Comparison of ENCODE assay signal across 8 worm cellular contexts in the genomic region with DNA sequence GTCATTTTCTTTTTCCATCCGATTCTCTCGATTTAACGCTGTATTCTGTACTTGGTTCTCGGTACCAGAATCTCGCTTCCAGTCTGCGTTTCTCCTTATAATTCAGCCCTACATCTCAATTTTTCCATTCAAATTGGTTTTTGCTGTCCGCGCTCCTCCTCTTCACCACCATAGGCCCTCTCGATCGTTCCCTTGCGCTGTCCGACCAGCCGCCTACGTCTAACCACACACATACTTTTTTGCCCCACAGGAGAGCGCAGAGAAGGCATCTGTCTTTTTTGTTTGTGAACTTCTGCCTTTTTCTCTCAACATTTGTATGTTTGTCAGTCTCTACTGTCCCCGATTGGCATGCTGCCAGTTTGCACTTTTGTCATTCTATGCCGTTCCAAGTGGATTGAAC.
TF ChIP-seq lines count a peak whose summit lies in the region.

A gene (plus strand): TSS at position 310 of the 400 bp plus-strand sequence.

TF ChIP-seq in whole organism, L1 larva, 84 proteins besides CTCF, POLR2A, EP300 and RAD21 (continues in another document):
- TF ChIP-seq rnt-1 (tag; optimal IDR thresholded peaks at IDR 0.05; lab: Kevin White, UChicago) = no peak
- peak; percentile 20 for TF ChIP-seq tbx-2 (tag; optimal IDR thresholded peaks at IDR 0.05; lab: Kevin White, UChicago)
- TF ChIP-seq unc-98 (GFP tag; IDR thresholded peaks at IDR 0.05; lab: Robert Waterston, UW) = no peak
- peak; percentile 22 for TF ChIP-seq swsn-7 (tag; optimal IDR thresholded peaks at IDR 0.05; lab: Kevin White, UChicago)
- TF ChIP-seq mep-1 (tag; optimal IDR thresholded peaks at IDR 0.05; lab: Kevin White, UChicago) = peak; percentile 24
- TF ChIP-seq nhr-77 (tag; optimal IDR thresholded peaks at IDR 0.05; lab: Kevin White, UChicago) = peak; percentile 59
- peak in 1 of 2 experiments; percentile 47 for TF ChIP-seq lin-35 (GFP tag; optimal IDR thresholded peaks at IDR 0.05; lab: Kevin White, UChicago)
- TF ChIP-seq blmp-1 (tag; optimal IDR thresholded peaks at IDR 0.05; lab: Kevin White, UChicago) = peak; percentile 63
- TF ChIP-seq dpl-1 (GFP tag; optimal IDR thresholded peaks at IDR 0.05; lab: Kevin White, UChicago) = peak in 2 of 3 experiments; percentile 19
- TF ChIP-seq nhr-20 (tag; optimal IDR thresholded peaks at IDR 0.05; lab: Kevin White, UChicago) = peak; percentile 56

TF ChIP-seq in whole organism, L2 larva, 48 proteins besides CTCF, POLR2A, EP300 and RAD21 (continues in another document):
- TF ChIP-seq elt-1 (tag; optimal IDR thresholded peaks at IDR 0.05; lab: Kevin White, UChicago) (no peak), gmeb-1 (tag; optimal IDR thresholded peaks at IDR 0.05; lab: Kevin White, UChicago) (no peak), Y55F3AM.14 (GFP tag; optimal IDR thresholded peaks at IDR 0.05; lab: Kevin White, UChicago) (no peak), ztf-1 (GFP tag; conservative IDR thresholded peaks at IDR 0.05; lab: Robert Waterston, UW) (no peak), blmp-1 (tag; optimal IDR thresholded peaks at IDR 0.05; lab: Kevin White, UChicago; ENCODE audit: insufficient read depth) (peak; percentile 53), nhr-6 (tag; optimal IDR thresholded peaks at IDR 0.05; lab: Kevin White, UChicago) (no peak), C34F6.9 (tag; optimal IDR thresholded peaks at IDR 0.05; lab: Kevin White, UChicago) (peak; percentile 46), ztf-11 (tag; optimal IDR thresholded peaks at IDR 0.05; lab: Kevin White, UChicago) (no peak), snpc-4 (tag; optimal IDR thresholded peaks at IDR 0.05; lab: Kevin White, UChicago) (no peak), mab-5 (tag; optimal IDR thresholded peaks at IDR 0.05; lab: Kevin White, UChicago) (no peak)

TF ChIP-seq in whole organism, L3 larva, 47 proteins besides CTCF, POLR2A, EP300 and RAD21 (continues in another document):
- TF ChIP-seq nhr-43 (tag; optimal IDR thresholded peaks at IDR 0.05; lab: Kevin White, UChicago; ENCODE audit: poor library complexity, severe bottlenecking) (peak; percentile 28), pha-4 (tag; optimal IDR thresholded peaks at IDR 0.05; lab: Kevin White, UChicago) (peak; percentile 77), unc-39 (tag; optimal IDR thresholded peaks at IDR 0.05; lab: Kevin White, UChicago) (no peak), nhr-25 (tag; optimal IDR thresholded peaks at IDR 0.05; lab: Kevin White, UChicago) (peak; percentile 30), nfya-1 (tag; optimal IDR thresholded peaks at IDR 0.05; lab: Kevin White, UChicago; ENCODE audit: insufficient read depth) (peak; percentile 61), zag-1 (tag; optimal IDR thresholded peaks at IDR 0.05; lab: Kevin White, UChicago) (no peak), ceh-28 (tag; optimal IDR thresholded peaks at IDR 0.05; lab: Kevin White, UChicago) (peak; percentile 26), snpc-4 (tag; optimal IDR thresholded peaks at IDR 0.05; lab: Kevin White, UChicago) (peak; percentile 17), nhr-76 (tag; optimal IDR thresholded peaks at IDR 0.05; lab: Kevin White, UChicago) (no peak), hmg-11 (tag; optimal IDR thresholded peaks at IDR 0.05; lab: Kevin White, UChicago) (peak; percentile 45), nhr-12 (tag; optimal IDR thresholded peaks at IDR 0.05; lab: Kevin White, UChicago) (no peak)

TF ChIP-seq in whole organism, L4 larva, 104 proteins besides CTCF, POLR2A, EP300 and RAD21 (continues in another document):
- no peak for TF ChIP-seq ztf-11 (tag; optimal IDR thresholded peaks at IDR 0.05; lab: Kevin White, UChicago)
- no peak for TF ChIP-seq madf-9 (GFP tag; conservative IDR thresholded peaks at IDR 0.05; lab: Robert Waterston, UW)
- TF ChIP-seq Y48G9A.11 (GFP tag; IDR thresholded peaks at IDR 0.05; lab: Robert Waterston, UW) = no peak
- TF ChIP-seq dve-1 (tag; optimal IDR thresholded peaks at IDR 0.05; lab: Kevin White, UChicago; ENCODE audit: insufficient read depth) = peak; percentile 14
- no peak for TF ChIP-seq nhr-48 (tag; optimal IDR thresholded peaks at IDR 0.05; lab: Kevin White, UChicago)
- TF ChIP-seq lim-7 (GFP tag; IDR thresholded peaks at IDR 0.05; lab: Robert Waterston, UW) = no peak
- no peak for TF ChIP-seq Y105C5A.15 (GFP tag; IDR thresholded peaks at IDR 0.05; lab: Robert Waterston, UW)
- no peak for TF ChIP-seq gei-8 (GFP tag; optimal IDR thresholded peaks at IDR 0.05; lab: Kevin White, UChicago)
- TF ChIP-seq nhr-28 (tag; optimal IDR thresholded peaks at IDR 0.05; lab: Kevin White, UChicago) = peak; percentile 66
- peak; percentile 53 for TF ChIP-seq mes-2 (tag; optimal IDR thresholded peaks at IDR 0.05; lab: Kevin White, UChicago; ENCODE audit: poor library complexity, severe bottlenecking)
- TF ChIP-seq dpl-1 (GFP tag; optimal IDR thresholded peaks at IDR 0.05; lab: Kevin White, UChicago) = peak; percentile 9

TF ChIP-seq in whole organism, early embryonic, 17 proteins besides CTCF, POLR2A, EP300 and RAD21:
- peak; percentile 12 for TF ChIP-seq hmg-4 (GFP tag; optimal IDR thresholded peaks at IDR 0.05; lab: Kevin White, UChicago)
- peak; percentile 40 for TF ChIP-seq aly-1 (tag; optimal IDR thresholded peaks at IDR 0.05; lab: Kevin White, UChicago)
- TF ChIP-seq tra-4 (tag; optimal IDR thresholded peaks at IDR 0.05; lab: Kevin White, UChicago) = no peak

TF ChIP-seq in whole organism, late embryonic, 69 proteins besides CTCF, POLR2A, EP300 and RAD21:
- peak; percentile 14 for TF ChIP-seq pros-1 (tag; optimal IDR thresholded peaks at IDR 0.05; lab: Kevin White, UChicago)
- TF ChIP-seq tbx-2 (tag; optimal IDR thresholded peaks at IDR 0.05; lab: Kevin White, UChicago) = peak; percentile 8
- TF ChIP-seq sdc-2 (tag; optimal IDR thresholded peaks at IDR 0.05; lab: Kevin White, UChicago) = peak; percentile 38
- peak; percentile 4 for TF ChIP-seq ceh-18 (tag; optimal IDR thresholded peaks at IDR 0.05; lab: Kevin White, UChicago)
- TF ChIP-seq ceh-31 (tag; optimal IDR thresholded peaks at IDR 0.05; lab: Kevin White, UChicago) = peak; percentile 37
- TF ChIP-seq hlh-6 (tag; optimal IDR thresholded peaks at IDR 0.05; lab: Kevin White, UChicago) = peak; percentile 53
- TF ChIP-seq ahr-1 (tag; optimal IDR thresholded peaks at IDR 0.05; lab: Kevin White, UChicago) = no peak
- no peak for TF ChIP-seq ceh-22 (tag; optimal IDR thresholded peaks at IDR 0.05; lab: Kevin White, UChicago)
- no peak for TF ChIP-seq lin-11 (tag; optimal IDR thresholded peaks at IDR 0.05; lab: Kevin White, UChicago)
- TF ChIP-seq C08G9.2 (tag; optimal IDR thresholded peaks at IDR 0.05; lab: Kevin White, UChicago) = peak; percentile 17
- no peak for TF ChIP-seq pat-9 (tag; optimal IDR thresholded peaks at IDR 0.05; lab: Kevin White, UChicago)
TF ChIP-seq in whole organism, late embryonic: peak in this region for 7.

TF ChIP-seq in whole organism, mixed stage, embryonic, 35 proteins besides CTCF, POLR2A, EP300 and RAD21:
- TF ChIP-seq ztf-11 (tag; optimal IDR thresholded peaks at IDR 0.05; lab: Kevin White, UChicago) = no peak
- TF ChIP-seq pha-4 (tag; optimal IDR thresholded peaks at IDR 0.05; lab: Kevin White, UChicago) = no peak
- TF ChIP-seq ham-2 (GFP tag; optimal IDR thresholded peaks at IDR 0.05; lab: Kevin White, UChicago) = no peak
- no peak for TF ChIP-seq ces-1 (GFP tag; optimal IDR thresholded peaks at IDR 0.05; lab: Kevin White, UChicago)
- no peak for TF ChIP-seq elt-3 (tag; optimal IDR thresholded peaks at IDR 0.05; lab: Kevin White, UChicago)
- TF ChIP-seq hlh-1 (tag; optimal IDR thresholded peaks at IDR 0.05; lab: Kevin White, UChicago) = peak; percentile 6

TF ChIP-seq in whole organism, young adult, 124 proteins besides CTCF, POLR2A, EP300 and RAD21 (continues in another document):
- TF ChIP-seq ceh-27 (GFP tag; optimal IDR thresholded peaks at IDR 0.05; lab: Kevin White, UChicago) (no peak), ztf-22 (GFP tag; optimal IDR thresholded peaks at IDR 0.05; lab: Kevin White, UChicago) (no peak), nfyb-1 (GFP tag; IDR thresholded peaks at IDR 0.05; lab: Robert Waterston, UW) (no peak), sea-2 (GFP tag; IDR thresholded peaks at IDR 0.05; lab: Robert Waterston, UW) (no peak), rpc-1 (optimal IDR thresholded peaks at IDR 0.05; lab: Kevin White, UChicago) (no peak), rpc-1 (tag; optimal IDR thresholded peaks at IDR 0.05; lab: Kevin White, UChicago) (no peak), hlh-26 (GFP tag; conservative IDR thresholded peaks at IDR 0.05; lab: Robert Waterston, UW) (no peak), egrh-3 (GFP tag; IDR thresholded peaks at IDR 0.05; lab: Robert Waterston, UW) (no peak), fkh-3 (tag; optimal IDR thresholded peaks at IDR 0.05; lab: Kevin White, UChicago) (no peak), bed-2 (GFP tag; IDR thresholded peaks at IDR 0.05; lab: Robert Waterston, UW) (no peak), cebp-2 (GFP tag; IDR thresholded peaks at IDR 0.05; lab: Robert Waterston, UW) (no peak), nfya-1 (tag; optimal IDR thresholded peaks at IDR 0.05; lab: Kevin White, UChicago; ENCODE audit: borderline replicate concordance, insufficient read depth) (no peak), repo-1 (tag; optimal IDR thresholded peaks at IDR 0.05; lab: Kevin White, UChicago) (no peak), die-1 (tag; optimal IDR thresholded peaks at IDR 0.05; lab: Kevin White, UChicago) (peak; percentile 14), snpc-1.1 (tag; optimal IDR thresholded peaks at IDR 0.05; lab: Kevin White, UChicago; ENCODE audit: insufficient read depth) (no peak), ama-1 (optimal IDR thresholded peaks at IDR 0.05; lab: Kevin White, UChicago) (no peak), ama-1 (GFP tag; optimal IDR thresholded peaks at IDR 0.05; lab: Kevin White, UChicago) (no peak), him-1 (tag; optimal IDR thresholded peaks at IDR 0.05; lab: Kevin White, UChicago) (no peak), tbx-9 (tag; optimal IDR thresholded peaks at IDR 0.05; lab: Kevin White, UChicago; ENCODE audit: borderline replicate concordance) (no peak), ets-4 (GFP tag; optimal IDR thresholded peaks at IDR 0.05; lab: Kevin White, UChicago) (no peak), mel-28 (tag; optimal IDR thresholded peaks at IDR 0.05; lab: Kevin White, UChicago; ENCODE audit: borderline replicate concordance) (no peak), xnd-1 (tag; optimal IDR thresholded peaks at IDR 0.05; lab: Kevin White, UChicago) (no peak), lin-54 (GFP tag; optimal IDR thresholded peaks at IDR 0.05; lab: Kevin White, UChicago) (no peak), T26A5.8 (tag; optimal IDR thresholded peaks at IDR 0.05; lab: Kevin White, UChicago) (no peak), unc-62 (GFP tag; optimal IDR thresholded peaks at IDR 0.05; lab: Kevin White, UChicago) (no peak), hlh-12 (tag; optimal IDR thresholded peaks at IDR 0.05; lab: Kevin White, UChicago) (no peak), madf-8 (GFP tag; conservative IDR thresholded peaks at IDR 0.05; lab: Robert Waterston, UW) (no peak), ceh-100 (GFP tag; IDR thresholded peaks at IDR 0.05; lab: Robert Waterston, UW) (no peak), cebp-1 (GFP tag; IDR thresholded peaks at IDR 0.05; lab: Robert Waterston, UW) (no peak), cebp-1 (tag; optimal IDR thresholded peaks at IDR 0.05; lab: Kevin White, UChicago) (peak; percentile 31), zim-3 (tag; optimal IDR thresholded peaks at IDR 0.05; lab: Kevin White, UChicago) (peak; percentile 12)
